Worm (Caenorhabditis elegans): ENCODE data around the gene srbc-42.

DNA sequence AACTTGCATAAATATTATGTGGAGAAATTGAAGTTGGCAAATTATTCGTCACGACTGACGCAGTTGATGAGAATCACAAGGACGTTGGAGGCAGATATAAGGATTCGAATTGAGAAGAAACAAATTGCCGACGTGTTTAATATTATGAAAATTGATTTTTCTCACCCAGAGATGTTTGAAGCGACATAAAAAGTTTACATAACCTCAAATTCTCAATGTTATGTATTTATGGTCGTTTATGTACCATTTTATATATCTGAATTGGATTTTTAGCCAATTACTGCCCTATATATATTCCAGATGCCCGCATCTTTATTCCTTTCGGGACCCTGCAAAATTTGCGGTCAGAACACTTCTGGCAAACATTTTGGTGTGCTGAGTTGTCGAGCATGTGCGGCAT is 37.8 kb upstream of the srbc-42 start, which contains the start of gene nhr-126:
- TF ChIP-seq ztf-11 (tag; optimal IDR thresholded peaks at IDR 0.05) (no peak), ZK546.5 (tag; optimal IDR thresholded peaks at IDR 0.05) (no peak), nhr-237 (tag; optimal IDR thresholded peaks at IDR 0.05) (no peak)
